Fruit fly (Drosophila melanogaster) whole organism, embryonic: Measurements from ENCODE around the gene CG13690.
A peak's percentile ranks its signal among the peaks of the same experiment; 100 is the strongest.

Experiments used
- Atf3 ChIP-seq: fragments of 200-800 bp; sonication (Bioruptor generic); optimal IDR thresholded peaks from 3 replicates; lab custom pipeline; 2016; ENCODE audit warnings: missing biosample characterization, missing genetic modification characterization
- CG10431 ChIP-seq: fragments of 200-800 bp; sonication (Bioruptor generic); optimal IDR thresholded peaks from 3 replicates; lab custom pipeline; 2018; ENCODE audit warnings: missing biosample characterization, mild to moderate bottlenecking, missing genetic modification characterization
- CG10462 ChIP-seq: fragments of 200-800 bp; sonication (Bioruptor generic); optimal IDR thresholded peaks from 2 replicates; lab custom pipeline; 2016; ENCODE audit warnings: missing biosample characterization, missing genetic modification characterization
- CG12391 ChIP-seq: fragments of 200-800 bp; sonication (Bioruptor generic); optimal IDR thresholded peaks from 3 replicates; lab custom pipeline; 2018; ENCODE audit warnings: missing biosample characterization, mild to moderate bottlenecking, missing genetic modification characterization, moderate library complexity
- CG12659 ChIP-seq: fragments of 200-800 bp; sonication (Bioruptor generic); optimal IDR thresholded peaks from 3 replicates; lab custom pipeline; 2017; ENCODE audit warnings: mild to moderate bottlenecking, missing biosample characterization, missing genetic modification reagents, missing genetic modification characterization
- CG14441 ChIP-seq: fragments of 200-800 bp; sonication (Bioruptor generic); IDR thresholded peaks from 2 replicates; pipeline ENCODE4 v1.3.6; 2022; ENCODE audit warnings: missing biosample characterization, missing genetic modification characterization
- CG1647 ChIP-seq: fragments of 200-800 bp; sonication (Bioruptor generic); optimal IDR thresholded peaks from 3 replicates; lab custom pipeline; 2016; ENCODE audit warnings: missing biosample characterization, missing genetic modification characterization
- CG17912 ChIP-seq: fragments of 200-800 bp; sonication (Bioruptor generic); optimal IDR thresholded peaks from 2 replicates; lab custom pipeline; 2018; ENCODE audit warnings: missing biosample characterization, mild to moderate bottlenecking, missing genetic modification characterization
- CG34224 ChIP-seq: fragments of 200-800 bp; sonication (Bioruptor generic); IDR thresholded peaks from 3 replicates; pipeline ENCODE4 v1.3.6; 2022; ENCODE audit warnings: missing biosample characterization, missing genetic modification characterization; ENCODE audit not compliant: partially characterized antibody
- CG34376 ChIP-seq: fragments of 200-800 bp; sonication (Bioruptor generic); optimal IDR thresholded peaks from 2 replicates; lab custom pipeline; 2018; ENCODE audit warnings: missing biosample characterization, mild to moderate bottlenecking, missing genetic modification characterization
- CG3995 ChIP-seq: fragments of 200-800 bp; sonication (Bioruptor generic); optimal IDR thresholded peaks from 3 replicates; lab custom pipeline; 2016; ENCODE audit warnings: missing biosample characterization, missing genetic modification characterization
- CG8290 ChIP-seq, 3 experiments: fragments of 200-800 bp; sonication (Bioruptor generic); optimal IDR thresholded peaks; 2 replicates each; lab custom pipeline; 2016 to 2019; ENCODE audit warnings: missing biosample characterization in 3 of 3, missing genetic modification characterization in 3 of 3, mild to moderate bottlenecking in 2 of 3, moderate library complexity in 1 of 3
- CG8359 ChIP-seq: fragments of 200-800 bp; sonication (Bioruptor generic); optimal IDR thresholded peaks from 2 replicates; lab custom pipeline; 2017; ENCODE audit warnings: missing biosample characterization, mild to moderate bottlenecking, missing genetic modification characterization, borderline replicate concordance
- CG9609 ChIP-seq: fragments of 200-800 bp; sonication (Bioruptor generic); optimal IDR thresholded peaks from 3 replicates; lab custom pipeline; 2016; ENCODE audit warnings: missing biosample characterization, missing genetic modification characterization
- CoRest ChIP-seq: fragments of 200-800 bp; sonication (Bioruptor generic); optimal IDR thresholded peaks from 3 replicates; lab custom pipeline; 2018; ENCODE audit warnings: missing biosample characterization, mild to moderate bottlenecking, missing genetic modification characterization, moderate library complexity
- Fer2 ChIP-seq: fragments of 200-800 bp; sonication (Bioruptor generic); optimal IDR thresholded peaks from 2 replicates; lab custom pipeline; 2018; ENCODE audit warnings: missing biosample characterization, mild to moderate bottlenecking, missing genetic modification characterization, moderate library complexity
- Lim3 ChIP-seq: fragments of 200-800 bp; sonication (Bioruptor generic); IDR thresholded peaks from 2 replicates; pipeline ENCODE4 v1.3.6; 2022; ENCODE audit warnings: missing biosample characterization, missing genetic modification characterization
- MESR4 ChIP-seq: fragments of 200-800 bp; sonication (Bioruptor generic); optimal IDR thresholded peaks from 2 replicates; lab custom pipeline; 2018; ENCODE audit warnings: missing biosample characterization, mild to moderate bottlenecking, missing genetic modification characterization, moderate library complexity
- Neu2 ChIP-seq: fragments of 200-800 bp; sonication (Bioruptor generic); optimal IDR thresholded peaks from 3 replicates; lab custom pipeline; 2016; ENCODE audit warnings: missing biosample characterization, missing genetic modification characterization, borderline replicate concordance
- Nf-YB ChIP-seq: fragments of 200-800 bp; sonication (Bioruptor generic); optimal IDR thresholded peaks from 3 replicates; lab custom pipeline; 2019; ENCODE audit warnings: missing biosample characterization, mild to moderate bottlenecking, missing genetic modification characterization, moderate library complexity
- Nf-YC ChIP-seq: fragments of 200-800 bp; optimal IDR thresholded peaks from 3 replicates; lab custom pipeline; 2019; ENCODE audit warnings: missing biosample characterization, mild to moderate bottlenecking, missing genetic modification characterization, moderate library complexity
- Opbp ChIP-seq: fragments of 200-800 bp; sonication (Bioruptor generic); IDR thresholded peaks from 3 replicates; pipeline ENCODE4 v1.3.6; 2022; ENCODE audit warnings: missing biosample characterization, missing genetic modification characterization; ENCODE audit not compliant: partially characterized antibody
- PHDP ChIP-seq: fragments of 200-800 bp; sonication (Bioruptor generic); optimal IDR thresholded peaks from 3 replicates; lab custom pipeline; 2018; ENCODE audit warnings: missing biosample characterization, mild to moderate bottlenecking, missing genetic modification characterization, moderate library complexity
- Sry-δ ChIP-seq: fragments of 200-800 bp; sonication (Bioruptor generic); optimal IDR thresholded peaks from 2 replicates; lab custom pipeline; 2016; ENCODE audit warnings: missing biosample characterization, missing genetic modification characterization
- Ssrp ChIP-seq: fragments of 200-800 bp; sonication (Bioruptor generic); optimal IDR thresholded peaks from 2 replicates; lab custom pipeline; 2018; ENCODE audit warnings: missing biosample characterization, mild to moderate bottlenecking, missing genetic modification characterization, moderate library complexity
- ab ChIP-seq: fragments of 200-800 bp; sonication (Bioruptor generic); optimal IDR thresholded peaks from 2 replicates; lab custom pipeline; 2016; ENCODE audit warnings: missing biosample characterization, missing genetic modification characterization
- aop ChIP-seq: fragments of 200-800 bp; sonication (Bioruptor generic); IDR thresholded peaks from 2 replicates; pipeline ENCODE4 v1.3.6; 2022; ENCODE audit warnings: missing biosample characterization, missing genetic modification characterization
- ase ChIP-seq: fragments of 200-800 bp; sonication (Bioruptor generic); IDR thresholded peaks from 3 replicates; pipeline ENCODE4 v1.3.6; 2022; ENCODE audit warnings: missing biosample characterization, missing genetic modification characterization
- chinmo ChIP-seq: fragments of 200-800 bp; sonication (Bioruptor generic); IDR thresholded peaks from 4 replicates; pipeline ENCODE4 v1.3.6; 2022; ENCODE audit warnings: missing biosample characterization, missing genetic modification characterization; ENCODE audit not compliant: partially characterized antibody
- en ChIP-seq: fragments of 200-800 bp; sonication (Bioruptor generic); optimal IDR thresholded peaks from 2 replicates; lab custom pipeline; 2016; ENCODE audit warnings: missing biosample characterization, missing genetic modification characterization
- exex ChIP-seq: fragments of 200-800 bp; sonication (Bioruptor generic); optimal IDR thresholded peaks from 4 replicates; lab custom pipeline; 2018; ENCODE audit warnings: missing biosample characterization, mild to moderate bottlenecking, missing genetic modification characterization, moderate library complexity
- fd96Cb ChIP-seq: fragments of 200-800 bp; sonication (Bioruptor generic); optimal IDR thresholded peaks from 2 replicates; lab custom pipeline; 2018; ENCODE audit warnings: missing biosample characterization, mild to moderate bottlenecking, missing genetic modification characterization, moderate library complexity
- gfzf ChIP-seq: fragments of 200-800 bp; sonication (Bioruptor generic); optimal IDR thresholded peaks from 2 replicates; lab custom pipeline; 2016; ENCODE audit warnings: missing biosample characterization, mild to moderate bottlenecking, missing genetic modification characterization, moderate library complexity
- grn ChIP-seq: fragments of 200-800 bp; sonication (Bioruptor generic); optimal IDR thresholded peaks from 3 replicates; lab custom pipeline; 2017; ENCODE audit warnings: missing biosample characterization, missing genetic modification characterization
- gt ChIP-seq: fragments of 200-800 bp; sonication (Bioruptor generic); IDR thresholded peaks from 2 replicates; pipeline ENCODE4 v1.3.6; 2022; ENCODE audit warnings: missing biosample characterization, missing genetic modification characterization
- hbn ChIP-seq: fragments of 200-800 bp; sonication (Bioruptor generic); IDR thresholded peaks from 2 replicates; pipeline ENCODE4 v1.3.6; 2022; ENCODE audit warnings: missing biosample characterization, missing genetic modification characterization; ENCODE audit not compliant: partially characterized antibody
- knrl ChIP-seq: fragments of 200-800 bp; sonication (Bioruptor generic); IDR thresholded peaks from 3 replicates; pipeline ENCODE4 v1.3.6; 2022; ENCODE audit warnings: missing biosample characterization, missing genetic modification characterization; ENCODE audit not compliant: partially characterized antibody
- lab ChIP-seq: fragments of 200-800 bp; sonication (Bioruptor generic); optimal IDR thresholded peaks from 3 replicates; lab custom pipeline; 2017; ENCODE audit warnings: missing biosample characterization, missing genetic modification characterization, mild to moderate bottlenecking, moderate library complexity, missing genetic modification reagents
- maf-S ChIP-seq: fragments of 200-800 bp; sonication (Bioruptor generic); optimal IDR thresholded peaks from 2 replicates; lab custom pipeline; 2016; ENCODE audit warnings: missing biosample characterization, missing genetic modification characterization
- nmo ChIP-seq: fragments of 200-800 bp; sonication (Bioruptor generic); optimal IDR thresholded peaks from 2 replicates; lab custom pipeline; 2018; ENCODE audit warnings: missing biosample characterization, mild to moderate bottlenecking, missing genetic modification characterization, moderate library complexity
- onecut ChIP-seq: fragments of 200-800 bp; sonication (Bioruptor generic); IDR thresholded peaks from 2 replicates; pipeline ENCODE4 v1.3.6; 2022; ENCODE audit warnings: missing biosample characterization, missing genetic modification characterization
- run ChIP-seq: fragments of 200-800 bp; sonication (Bioruptor generic); optimal IDR thresholded peaks from 3 replicates; lab custom pipeline; 2018; ENCODE audit warnings: missing biosample characterization, mild to moderate bottlenecking, missing genetic modification characterization
- sens ChIP-seq: fragments of 200-800 bp; sonication (Bioruptor generic); peaks from one replicate; lab custom pipeline; 2016; ENCODE audit warnings: missing biosample characterization, missing genetic modification characterization
- ttk ChIP-seq: fragments of 200-800 bp; sonication (Bioruptor generic); IDR thresholded peaks from 2 replicates; pipeline ENCODE4 v2.1.2; 2022; ENCODE audit warnings: missing biosample characterization, missing genetic modification characterization
- unc-4 ChIP-seq: fragments of 200-800 bp; sonication (Bioruptor generic); IDR thresholded peaks from 2 replicates; pipeline ENCODE4 v1.3.6; 2022; ENCODE audit warnings: missing biosample characterization, missing genetic modification characterization; ENCODE audit not compliant: partially characterized antibody
- usp ChIP-seq: fragments of >200 bp; optimal IDR thresholded peaks from 2 replicates; lab custom pipeline; 2017; ENCODE audit warnings: missing biosample characterization, missing genetic modification characterization
- wdn ChIP-seq: fragments of 200-800 bp; sonication (Bioruptor generic); IDR thresholded peaks from 2 replicates; pipeline ENCODE4 v1.3.6; 2022; ENCODE audit warnings: missing biosample characterization, missing genetic modification characterization

The CG13690 gene

DNA sequence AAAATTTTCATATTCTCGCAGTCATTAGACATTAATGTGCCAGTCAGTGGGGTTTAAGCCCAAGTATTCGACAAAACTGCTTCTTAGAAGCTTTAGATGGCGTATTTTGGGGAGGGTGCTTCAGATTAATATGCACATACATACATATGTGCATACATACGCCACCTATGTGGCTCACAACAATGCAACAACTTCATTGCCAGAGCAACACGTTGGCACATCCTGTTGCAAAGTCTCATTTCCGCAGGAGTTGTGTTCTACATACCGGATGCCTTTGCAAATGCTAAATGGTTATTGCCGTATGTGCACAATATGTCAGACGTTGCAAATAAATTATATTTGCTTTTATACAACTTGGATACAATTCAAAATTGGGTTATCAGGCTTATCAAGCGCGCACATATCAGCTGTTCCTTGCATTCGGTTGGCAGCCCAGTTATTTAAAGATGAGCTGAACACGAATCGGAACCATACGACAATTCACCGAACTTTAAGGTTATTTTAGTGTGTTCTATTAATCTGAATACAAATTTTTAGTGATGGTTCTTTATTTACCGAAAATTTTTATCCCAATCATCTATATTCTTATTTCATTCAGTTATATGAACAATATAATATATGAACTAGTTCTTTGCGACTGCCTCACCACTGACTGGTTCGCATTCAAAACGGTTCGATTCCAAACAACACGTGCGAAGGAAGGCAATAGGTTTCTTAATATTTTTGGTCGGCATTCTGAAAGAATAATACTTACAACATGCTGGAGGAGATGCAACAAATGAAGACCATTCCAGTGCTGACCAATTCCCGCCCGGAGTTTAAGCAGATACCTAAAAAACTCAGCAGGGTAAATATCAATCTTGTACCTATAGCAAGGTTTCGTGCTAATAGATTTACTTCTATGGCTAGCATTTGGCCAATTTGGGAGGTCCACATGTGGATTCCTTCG, 15.6 kb downstream of the CG13690 start, which contains the start of gene Polr1B (continued):
- TF ChIP-seq fd96Cb (tag; lab: Kevin White, UChicago) (no peak), CG8290 (GFP tag; optimal IDR thresholded peaks at IDR 0.05; lab: Kevin White, UChicago) (no peak), CG8290 (tag; optimal IDR thresholded peaks at IDR 0.05; lab: Kevin White, UChicago) (no peak), usp (GFP tag; lab: Kevin White, UChicago) (no peak), CG10431 (GFP tag; lab: Kevin White, UChicago) (no peak), Fer2 (tag; lab: Kevin White, UChicago) (no peak), Sry-δ (GFP tag; lab: Kevin White, UChicago) (peak; percentile 59), CG10462 (no peak), Nf-YC (tag; lab: Kevin White, UChicago) (no peak), Nf-YB (GFP tag; lab: Kevin White, UChicago) (no peak), nmo (GFP tag; lab: Kevin White, UChicago) (peak; percentile 50), CG14441 (GFP tag; lab: Robert Waterston, UW) (no peak), CG34376 (GFP tag; lab: Kevin White, UChicago) (peak; percentile 11), CG3995 (GFP tag; lab: Kevin White, UChicago) (no peak), exex (tag; lab: Kevin White, UChicago) (no peak), Atf3 (GFP tag; lab: Kevin White, UChicago) (no peak), Lim3 (GFP tag; lab: Robert Waterston, UW) (no peak), CG34224 (GFP tag; lab: Robert Waterston, UW) (peak; percentile 59; the same call in 1 of the 3 replicates), gfzf (GFP tag; lab: Kevin White, UChicago) (no peak), gt (GFP tag; lab: Robert Waterston, UW) (no peak), CG12659 (GFP tag; lab: Kevin White, UChicago) (peak; percentile 42), CG8359 (GFP tag; lab: Kevin White, UChicago) (no peak), ttk (no peak), CG12391 (tag; lab: Kevin White, UChicago) (peak; percentile 50), PHDP (no peak), ase (GFP tag; lab: Robert Waterston, UW) (no peak), Opbp (GFP tag; lab: Robert Waterston, UW) (0 out of 3 replicates have a peak, but pooled peaks have one; percentile 31), lab (GFP tag; lab: Kevin White, UChicago) (no peak), onecut (GFP tag; lab: Robert Waterston, UW) (no peak), MESR4 (GFP tag; lab: Kevin White, UChicago) (peak; percentile 42), CoRest (tag; lab: Kevin White, UChicago) (no peak), Neu2 (GFP tag; lab: Kevin White, UChicago) (no peak), hbn (0 out of 2 replicates have a peak, but pooled peaks have one; percentile 46), maf-S (GFP tag; lab: Kevin White, UChicago) (no peak), run (no peak), en (GFP tag; lab: Kevin White, UChicago) (no peak), aop (GFP tag; lab: Robert Waterston, UW) (no peak), CG9609 (no peak), CG1647 (no peak), chinmo (GFP tag; lab: Robert Waterston, UW) (no peak), unc-4 (GFP tag; lab: Robert Waterston, UW) (peak; percentile 48; the same call in 1 of the 2 replicates), ab (GFP tag; lab: Kevin White, UChicago) (no peak), Ssrp (no peak), knrl (peak; percentile 78), sens (peak; percentile 80), CG17912 (GFP tag; lab: Kevin White, UChicago) (no peak), wdn (GFP tag; lab: Robert Waterston, UW) (no peak), grn (GFP tag; lab: Kevin White, UChicago) (no peak)
